Worm (Caenorhabditis elegans) whole organism, L1 larva: ENCODE data around the gene arc-1.

ENCODE experiments used
- Y116A8C.19 ChIP-seq: sonication (generic microtip); optimal IDR thresholded peaks from 2 replicates; lab custom pipeline; 2016; ENCODE audit warnings: missing compliant biosample characterization, missing genetic modification characterization, borderline replicate concordance
- aly-2 ChIP-seq: fragments of 150-350 bp; optimal IDR thresholded peaks from 2 replicates; lab custom pipeline; 2014; ENCODE audit warnings: missing biosample characterization, missing genetic modification characterization
- ceh-8 ChIP-seq: fragments of 200-800 bp; sonication (Bioruptor generic); optimal IDR thresholded peaks from 2 replicates; lab custom pipeline; 2018; ENCODE audit warnings: mild to moderate bottlenecking, missing genetic modification characterization, moderate library complexity, missing compliant biosample characterization
- dpl-1 ChIP-seq, 3 experiments: fragments of 150-350 bp in 2 of 3; sonication (generic microtip) in 1 of 3; optimal IDR thresholded peaks; 2 replicates each; lab custom pipeline; 2014 to 2017; ENCODE audit warnings: missing biosample characterization in 3 of 3, missing genetic modification characterization in 3 of 3, missing genetic modification reagents in 3 of 3
- elt-3 ChIP-seq, 6 experiments: fragments of 150-350 bp in 1 of 6; sonication (generic microtip); optimal IDR thresholded peaks; 2 replicates each; lab custom pipeline; 2017 to 2018; ENCODE audit warnings: missing biosample characterization in 6 of 6, missing genetic modification characterization in 6 of 6, inconsistent platforms in 1 of 6
- nhr-11 ChIP-seq: fragments of 150-350 bp; optimal IDR thresholded peaks from 2 replicates; lab custom pipeline; 2014; ENCODE audit warnings: missing biosample characterization, missing genetic modification characterization
- nhr-76 ChIP-seq: sonication (generic microtip); optimal IDR thresholded peaks from 2 replicates; lab custom pipeline; 2017; ENCODE audit warnings: missing biosample characterization, missing genetic modification characterization
- pqm-1 ChIP-seq: sonication (generic microtip); optimal IDR thresholded peaks from 3 replicates; lab custom pipeline; 2017; ENCODE audit warnings: missing biosample characterization, missing genetic modification characterization
- snpc-4 ChIP-seq: fragments of 150-350 bp; optimal IDR thresholded peaks from 2 replicates; lab custom pipeline; 2014; ENCODE audit warnings: missing biosample characterization, missing genetic modification characterization

DNA sequence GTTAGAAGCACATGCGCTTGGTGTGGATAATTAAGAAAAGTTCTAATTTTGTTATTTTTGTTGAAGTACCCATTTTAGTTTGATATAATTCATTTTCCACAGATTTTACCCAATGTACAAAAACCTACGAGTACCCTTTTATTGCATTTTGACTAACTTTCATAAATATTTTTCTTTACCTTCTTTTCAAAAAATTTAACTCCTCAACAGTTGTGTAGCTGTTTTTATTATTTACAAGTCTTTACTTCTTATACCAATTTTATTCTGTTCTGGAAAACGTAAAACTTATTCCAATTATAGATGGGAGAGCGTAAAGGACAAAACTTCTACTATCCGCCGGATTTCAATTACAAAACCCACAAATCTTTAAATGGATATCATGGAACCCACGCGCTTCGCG lies 25.6 kb upstream of the arc-1 start, which contains the start of gene ZK1307.9:
- TF ChIP-seq snpc-4 (tag; lab: Kevin White, UChicago) (no peak), Y116A8C.19 (no peak), elt-3 (tag; optimal IDR thresholded peaks at IDR 0.05; lab: Kevin White, UChicago) (no peak), nhr-11 (no peak), dpl-1 (GFP tag; optimal IDR thresholded peaks at IDR 0.05; lab: Kevin White, UChicago) (no peak), aly-2 (no peak), nhr-76 (no peak), ceh-8 (GFP tag; lab: Kevin White, UChicago) (no peak), pqm-1 (tag; lab: Kevin White, UChicago) (no peak)
